Worm (Caenorhabditis elegans) whole organism, L1 larva: ENCODE results near the gene F10E9.2.

Experiments used
- C16A3.4 ChIP-seq: fragments of 150-350 bp; optimal IDR thresholded peaks from 2 replicates; lab custom pipeline; 2014; ENCODE audit warnings: missing biosample characterization, missing genetic modification characterization
- elt-2 ChIP-seq: sonication (generic microtip); optimal IDR thresholded peaks from 2 replicates; lab custom pipeline; 2016; ENCODE audit warnings: missing genetic modification characterization, mild to moderate bottlenecking, inconsistent platforms, missing compliant biosample characterization, missing genetic modification reagents
- fos-1 ChIP-seq: fragments of 150-350 bp; optimal IDR thresholded peaks from 2 replicates; lab custom pipeline; 2014; ENCODE audit warnings: missing biosample characterization, missing genetic modification characterization
- hlh-4 ChIP-seq: sonication (generic microtip); optimal IDR thresholded peaks from 2 replicates; lab custom pipeline; 2016; ENCODE audit warnings: mild to moderate bottlenecking, missing genetic modification characterization, missing compliant biosample characterization
- lir-3 ChIP-seq: sonication (generic microtip); optimal IDR thresholded peaks from 2 replicates; lab custom pipeline; 2016; ENCODE audit warnings: mild to moderate bottlenecking, missing genetic modification characterization, moderate library complexity, missing compliant biosample characterization; ENCODE audit not compliant: poor library complexity
- lsy-2 ChIP-seq, 2 experiments: fragments of 150-350 bp; optimal IDR thresholded peaks; 2 replicates each; lab custom pipeline; 2014; ENCODE audit warnings: missing biosample characterization in 2 of 2, missing genetic modification characterization in 2 of 2
- nhr-90 ChIP-seq: sonication (generic microtip); optimal IDR thresholded peaks from 2 replicates; lab custom pipeline; 2016; ENCODE audit warnings: mild to moderate bottlenecking, missing genetic modification characterization, missing compliant biosample characterization; ENCODE audit not compliant: poor library complexity
- pqm-1 ChIP-seq: sonication (generic microtip); optimal IDR thresholded peaks from 3 replicates; lab custom pipeline; 2017; ENCODE audit warnings: missing biosample characterization, missing genetic modification characterization
- snpc-4 ChIP-seq: fragments of 150-350 bp; optimal IDR thresholded peaks from 2 replicates; lab custom pipeline; 2014; ENCODE audit warnings: missing biosample characterization, missing genetic modification characterization

DNA sequence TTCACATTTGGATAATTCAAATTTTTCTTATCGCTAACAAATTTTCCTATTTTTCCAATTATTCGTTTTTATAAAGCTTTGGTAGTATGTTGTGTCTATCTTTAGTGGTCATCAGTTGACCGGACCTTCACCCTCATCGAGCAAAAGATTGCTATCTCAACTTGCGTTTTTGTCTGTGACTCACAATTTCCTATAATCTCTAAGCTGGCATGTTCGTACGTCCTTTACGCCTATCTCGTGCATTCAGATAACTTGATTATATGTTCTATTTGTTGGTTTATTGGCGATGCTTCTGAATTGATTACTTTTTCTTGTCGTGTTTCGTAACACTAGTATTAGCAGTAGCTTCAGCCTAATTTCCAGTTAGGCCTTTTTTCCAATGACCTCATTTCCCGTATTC lies 32.9 kb upstream of the F10E9.2 start:
- no peak for TF ChIP-seq hlh-4 (tag; lab: Kevin White, UChicago)
- TF ChIP-seq nhr-90: no peak
- no peak for TF ChIP-seq fos-1 (tag; lab: Kevin White, UChicago)
- no peak for TF ChIP-seq pqm-1 (tag; lab: Kevin White, UChicago)
- no peak for TF ChIP-seq lsy-2 (tag; optimal IDR thresholded peaks at IDR 0.05; lab: Kevin White, UChicago)
- no peak for TF ChIP-seq lir-3 (tag; lab: Kevin White, UChicago)
- no peak for TF ChIP-seq snpc-4 (tag; lab: Kevin White, UChicago)
- no peak for TF ChIP-seq C16A3.4
- TF ChIP-seq elt-2 (tag; lab: Kevin White, UChicago): no peak
